Worm (Caenorhabditis elegans) whole organism, L3 larva: ENCODE measurements around the gene srbc-39.

ENCODE experiments used
- ZK546.5 ChIP-seq: sonication (generic microtip); optimal IDR thresholded peaks from 2 replicates; lab custom pipeline; 2017; ENCODE audit warnings: missing biosample characterization, missing genetic modification characterization
- aly-2 ChIP-seq: fragments of 150-350 bp; optimal IDR thresholded peaks from 2 replicates; lab custom pipeline; 2014; ENCODE audit warnings: missing biosample characterization, missing genetic modification characterization
- ama-1 ChIP-seq: fragments of 150-350 bp; optimal IDR thresholded peaks from 2 replicates; lab custom pipeline; 2018
- ceh-16 ChIP-seq: sonication (generic microtip); optimal IDR thresholded peaks from 2 replicates; lab custom pipeline; 2017; ENCODE audit warnings: missing biosample characterization, missing genetic modification characterization
- ceh-28 ChIP-seq: fragments of 150-350 bp; optimal IDR thresholded peaks from 2 replicates; lab custom pipeline; 2014; ENCODE audit warnings: missing biosample characterization, missing genetic modification reagents, missing genetic modification characterization
- ceh-82 ChIP-seq: fragments of 150-350 bp; optimal IDR thresholded peaks from 2 replicates; lab custom pipeline; 2014; ENCODE audit warnings: missing biosample characterization, missing genetic modification characterization
- ceh-9 ChIP-seq: sonication (generic microtip); optimal IDR thresholded peaks from 2 replicates; lab custom pipeline; 2018; ENCODE audit warnings: missing biosample characterization, missing genetic modification characterization
- daf-12 ChIP-seq: fragments of 150-350 bp; optimal IDR thresholded peaks from 2 replicates; lab custom pipeline; 2014; ENCODE audit warnings: missing biosample characterization, missing genetic modification reagents, missing genetic modification characterization
- egl-27 ChIP-seq: sonication (generic microtip); optimal IDR thresholded peaks from 4 replicates; lab custom pipeline; 2017; ENCODE audit warnings: missing biosample characterization, missing genetic modification reagents, missing genetic modification characterization
- egl-5 ChIP-seq: fragments of 150-350 bp; optimal IDR thresholded peaks from 2 replicates; lab custom pipeline; 2017; ENCODE audit warnings: missing biosample characterization, missing genetic modification reagents, missing genetic modification characterization, inconsistent platforms
- elt-1 ChIP-seq: fragments of 150-350 bp; optimal IDR thresholded peaks from 2 replicates; lab custom pipeline; 2014; ENCODE audit warnings: missing biosample characterization, missing genetic modification characterization
- elt-2 ChIP-seq: sonication (generic microtip); optimal IDR thresholded peaks from 2 replicates; lab custom pipeline; 2016; ENCODE audit warnings: missing genetic modification reagents, mild to moderate bottlenecking, missing genetic modification characterization, missing compliant biosample characterization
- eor-1 ChIP-seq, 2 experiments: fragments of 150-350 bp; optimal IDR thresholded peaks; 2 replicates each; lab custom pipeline; 2014 to 2018; ENCODE audit warnings: missing biosample characterization in 2 of 2, missing genetic modification characterization in 2 of 2
- fos-1 ChIP-seq: fragments of 150-350 bp; optimal IDR thresholded peaks from 2 replicates; lab custom pipeline; 2014; ENCODE audit warnings: missing biosample characterization, missing genetic modification characterization
- hmg-11 ChIP-seq: sonication (generic microtip); optimal IDR thresholded peaks from 2 replicates; lab custom pipeline; 2016; ENCODE audit warnings: missing genetic modification characterization, missing compliant biosample characterization
- lin-15B ChIP-seq: fragments of 150-350 bp; optimal IDR thresholded peaks from 2 replicates; lab custom pipeline; 2014; ENCODE audit warnings: missing biosample characterization, missing genetic modification characterization
- lsy-12 ChIP-seq: sonication (generic microtip); optimal IDR thresholded peaks from 2 replicates; lab custom pipeline; 2016; ENCODE audit warnings: mild to moderate bottlenecking, missing genetic modification characterization, missing compliant biosample characterization
- mdl-1 ChIP-seq: fragments of 150-350 bp; optimal IDR thresholded peaks from 2 replicates; lab custom pipeline; 2014; ENCODE audit warnings: missing biosample characterization, missing genetic modification characterization
- nfya-1 ChIP-seq: sonication (generic microtip); optimal IDR thresholded peaks from 2 replicates; lab custom pipeline; 2017; ENCODE audit warnings: missing genetic modification characterization, mild to moderate bottlenecking, missing compliant biosample characterization, antibody characterized with exemption, moderate library complexity; ENCODE audit not compliant: insufficient read depth
- nhr-11 ChIP-seq: fragments of 150-350 bp; optimal IDR thresholded peaks from 2 replicates; lab custom pipeline; 2014; ENCODE audit warnings: missing biosample characterization, missing genetic modification characterization
- nhr-12 ChIP-seq: fragments of 150-350 bp; optimal IDR thresholded peaks from 2 replicates; lab custom pipeline; 2014; ENCODE audit warnings: missing biosample characterization, missing genetic modification characterization
- nhr-23 ChIP-seq: fragments of 150-350 bp; optimal IDR thresholded peaks from 2 replicates; lab custom pipeline; 2014; ENCODE audit warnings: missing biosample characterization, missing genetic modification reagents, missing genetic modification characterization
- nhr-237 ChIP-seq: fragments of 150-350 bp; optimal IDR thresholded peaks from 2 replicates; lab custom pipeline; 2014; ENCODE audit warnings: missing biosample characterization, missing genetic modification characterization
- nhr-25 ChIP-seq: sonication (generic microtip); optimal IDR thresholded peaks from 2 replicates; lab custom pipeline; 2017; ENCODE audit warnings: missing biosample characterization, missing genetic modification characterization
- nhr-28 ChIP-seq: fragments of 150-350 bp; optimal IDR thresholded peaks from 2 replicates; lab custom pipeline; 2014; ENCODE audit warnings: missing biosample characterization, missing genetic modification characterization
- nhr-43 ChIP-seq: sonication (generic microtip); optimal IDR thresholded peaks from 2 replicates; lab custom pipeline; 2016; ENCODE audit warnings: mild to moderate bottlenecking, missing genetic modification characterization, missing compliant biosample characterization; ENCODE audit not compliant: poor library complexity, severe bottlenecking
- nhr-77 ChIP-seq: fragments of 150-350 bp; optimal IDR thresholded peaks from 2 replicates; lab custom pipeline; 2014; ENCODE audit warnings: missing biosample characterization, missing genetic modification characterization
- pha-4 ChIP-seq: fragments of 150-350 bp; optimal IDR thresholded peaks from 2 replicates; lab custom pipeline; 2014; ENCODE audit warnings: missing biosample characterization, missing genetic modification reagents, missing genetic modification characterization
- pqm-1 ChIP-seq: fragments of 150-350 bp; optimal IDR thresholded peaks from 2 replicates; lab custom pipeline; 2017; ENCODE audit warnings: missing biosample characterization, missing genetic modification characterization, inconsistent platforms
- skn-1 ChIP-seq: fragments of 150-350 bp; optimal IDR thresholded peaks from 2 replicates; lab custom pipeline; 2014; ENCODE audit warnings: missing biosample characterization, missing genetic modification characterization
- tbx-2 ChIP-seq: sonication (generic microtip); optimal IDR thresholded peaks from 2 replicates; lab custom pipeline; 2016; ENCODE audit warnings: mild to moderate bottlenecking, missing genetic modification characterization, missing compliant biosample characterization
- unc-62 ChIP-seq: fragments of 150-350 bp; sonication (generic microtip); optimal IDR thresholded peaks from 4 replicates; lab custom pipeline; 2014; ENCODE audit warnings: missing biosample characterization, missing genetic modification reagents, missing genetic modification characterization
- zag-1 ChIP-seq: fragments of 150-350 bp; optimal IDR thresholded peaks from 2 replicates; lab custom pipeline; 2014; ENCODE audit warnings: missing biosample characterization, missing genetic modification characterization
- ztf-11 ChIP-seq: fragments of 150-350 bp; optimal IDR thresholded peaks from 2 replicates; lab custom pipeline; 2014; ENCODE audit warnings: missing biosample characterization, missing genetic modification characterization

Gene srbc-39

ce11 chrV:699051-699450 lies 9.9 kb upstream of the srbc-39 start:
- TF ChIP-seq nhr-77 (tag; lab: Kevin White, UChicago) = no peak
- TF ChIP-seq fos-1 (tag; lab: Kevin White, UChicago) = no peak
- TF ChIP-seq tbx-2 (tag; lab: Kevin White, UChicago) = no peak
- TF ChIP-seq egl-5 (tag; lab: Kevin White, UChicago) = no peak
- no peak for TF ChIP-seq daf-12
- TF ChIP-seq ceh-9 (tag; lab: Kevin White, UChicago) = no peak
- no peak for TF ChIP-seq ZK546.5
- no peak for TF ChIP-seq skn-1 (tag; lab: Kevin White, UChicago)
- no peak for TF ChIP-seq ceh-16
- no peak for TF ChIP-seq nhr-23 (tag; lab: Kevin White, UChicago)
- no peak for TF ChIP-seq pha-4
- TF ChIP-seq nhr-237 (tag; lab: Kevin White, UChicago) = no peak
- no peak for TF ChIP-seq ama-1 (lab: Kevin White, UChicago)
- TF ChIP-seq lin-15B (tag; lab: Kevin White, UChicago) = no peak
- TF ChIP-seq aly-2 = no peak
- TF ChIP-seq egl-27 (tag; lab: Kevin White, UChicago) = no peak

ce11 chrV:699489-700129 lies 9.3 kb upstream of the srbc-39 start, which contains the start of the genes ugt-29 and srx-5:
Gene ugt-29, minus strand, starts transcription at chrV:699589.
Gene srx-5, plus strand, starts transcription at chrV:700079.
- no peak for TF ChIP-seq nhr-28 (tag; lab: Kevin White, UChicago)
- no peak for TF ChIP-seq mdl-1 (tag; lab: Kevin White, UChicago)
- no peak for TF ChIP-seq ceh-16
- TF ChIP-seq nhr-23 (tag; lab: Kevin White, UChicago) = no peak

DNA sequence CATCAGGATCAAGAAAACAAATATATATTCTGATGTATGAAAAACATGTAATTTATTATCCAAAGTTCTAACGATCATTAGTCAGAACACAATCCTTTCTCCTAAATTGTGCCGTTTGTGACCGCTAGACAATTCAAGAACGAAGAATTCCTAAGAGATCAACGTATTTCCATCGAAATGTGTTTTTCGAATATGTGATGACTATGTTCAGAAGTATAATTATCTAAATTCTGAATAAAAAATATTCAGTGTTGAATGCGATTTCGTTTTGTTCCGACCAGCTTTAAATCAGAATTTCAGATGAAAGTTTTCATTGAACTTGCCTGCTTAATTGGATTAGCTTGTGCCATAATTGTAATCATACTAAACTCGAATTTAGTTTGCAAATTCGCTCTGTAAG lies 6.6 kb upstream of the srbc-39 start, which contains the start of gene srbc-37:
TSS of gene srbc-37 (plus strand) at position 301 of the 400 bp plus-strand sequence.
- TF ChIP-seq nfya-1 (tag; lab: Kevin White, UChicago) = no peak
- no peak for TF ChIP-seq nhr-237 (tag; lab: Kevin White, UChicago)
- TF ChIP-seq ZK546.5 = no peak
- no peak for TF ChIP-seq hmg-11 (tag; lab: Kevin White, UChicago)
- TF ChIP-seq nhr-43 (tag; lab: Kevin White, UChicago) = no peak
- no peak for TF ChIP-seq lin-15B (tag; lab: Kevin White, UChicago)
- TF ChIP-seq nhr-28 (tag; lab: Kevin White, UChicago) = no peak
- no peak for TF ChIP-seq ceh-28

ce11 chrV:706918-707317 lies 2.0 kb upstream of the srbc-39 start, which contains the start of gene srbc-38:
Gene srbc-38, plus strand, starts transcription at chrV:707218.
- TF ChIP-seq ama-1 (lab: Kevin White, UChicago) (no peak), elt-2 (tag; lab: Kevin White, UChicago) (no peak), egl-5 (tag; lab: Kevin White, UChicago) (no peak), nhr-25 (tag; lab: Kevin White, UChicago) (no peak), nhr-12 (no peak), mdl-1 (tag; lab: Kevin White, UChicago) (no peak), nhr-23 (tag; lab: Kevin White, UChicago) (no peak), nhr-43 (tag; lab: Kevin White, UChicago) (no peak), lsy-12 (no peak), pqm-1 (tag; lab: Kevin White, UChicago) (no peak), eor-1 (tag; optimal IDR thresholded peaks at IDR 0.05; lab: Kevin White, UChicago) (no peak), nhr-11 (tag; lab: Kevin White, UChicago) (no peak), elt-1 (tag; lab: Kevin White, UChicago) (no peak), unc-62 (GFP tag; lab: Kevin White, UChicago) (no peak), nfya-1 (tag; lab: Kevin White, UChicago) (no peak), zag-1 (tag; lab: Kevin White, UChicago) (no peak)

DNA sequence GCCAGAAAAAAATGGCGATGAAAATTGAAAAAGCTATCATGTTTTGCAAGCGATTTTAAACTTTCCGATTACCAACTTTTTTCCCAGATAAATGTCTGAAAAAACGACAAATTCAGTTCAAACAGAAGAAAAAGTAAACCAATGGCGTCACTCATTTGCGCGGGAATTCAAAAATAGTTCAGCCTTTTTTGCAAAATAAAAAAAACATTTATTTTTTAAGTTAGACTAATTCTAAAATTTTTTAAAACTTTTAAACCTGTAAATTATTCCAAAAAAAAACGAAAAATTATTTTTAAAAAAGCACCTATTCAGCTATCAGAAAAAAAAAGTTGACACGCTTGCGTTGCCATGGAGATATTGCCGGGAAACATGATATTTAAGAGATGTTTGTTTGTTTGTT lies 4.0 kb downstream of the srbc-39 start, which contains the start of gene cyp-33C11:
TSS of gene cyp-33C11 (minus strand) at position 101 of the 400 bp plus-strand sequence.
- TF ChIP-seq egl-5 (tag; lab: Kevin White, UChicago) (no peak), nhr-237 (tag; lab: Kevin White, UChicago) (no peak), ceh-82 (tag; lab: Kevin White, UChicago) (no peak), ztf-11 (tag; lab: Kevin White, UChicago) (no peak)
